Fruit fly (Drosophila melanogaster) whole organism, embryonic: Measurements from ENCODE around the gene CG43999.

Source experiments
- BtbVII ChIP-seq: fragments of 200-800 bp; sonication (Bioruptor generic); optimal IDR thresholded peaks from 3 replicates; lab custom pipeline; 2017; ENCODE audit warnings: missing biosample characterization, mild to moderate bottlenecking, missing genetic modification characterization
- Bteb2 ChIP-seq: fragments of 200-800 bp; sonication (Bioruptor generic); optimal IDR thresholded peaks from 2 replicates; lab custom pipeline; 2016; ENCODE audit warnings: missing biosample characterization, missing genetic modification characterization
- CG10147 ChIP-seq: fragments of 200-800 bp; sonication (Bioruptor generic); optimal IDR thresholded peaks from 2 replicates; lab custom pipeline; 2019; ENCODE audit warnings: missing biosample characterization, mild to moderate bottlenecking, missing genetic modification characterization, moderate library complexity
- CG1024 ChIP-seq: fragments of 200-800 bp; sonication (Bioruptor generic); IDR thresholded peaks from 2 replicates; pipeline ENCODE4 v1.3.6; 2022; ENCODE audit warnings: missing biosample characterization, missing genetic modification characterization
- CG11247 ChIP-seq: fragments of 200-800 bp; sonication (Bioruptor generic); IDR thresholded peaks from 2 replicates; pipeline ENCODE4 v1.3.6; 2022; ENCODE audit warnings: missing biosample characterization, missing genetic modification characterization
- CG12236 ChIP-seq: fragments of 200-800 bp; sonication (Bioruptor generic); optimal IDR thresholded peaks from 2 replicates; lab custom pipeline; 2016; ENCODE audit warnings: missing biosample characterization, missing genetic modification characterization
- CG13424 ChIP-seq: fragments of 200-800 bp; sonication (Bioruptor generic); optimal IDR thresholded peaks from 2 replicates; lab custom pipeline; 2019; ENCODE audit warnings: missing biosample characterization, mild to moderate bottlenecking, missing genetic modification characterization, moderate library complexity
- CG13775 ChIP-seq: fragments of 200-800 bp; sonication (Bioruptor generic); optimal IDR thresholded peaks from 3 replicates; lab custom pipeline; 2017; ENCODE audit warnings: missing biosample characterization, mild to moderate bottlenecking, missing genetic modification characterization
- CG1792 ChIP-seq: fragments of 200-800 bp; sonication (Bioruptor generic); optimal IDR thresholded peaks from 2 replicates; lab custom pipeline; 2016; ENCODE audit warnings: missing biosample characterization, missing genetic modification characterization
- CG18599 ChIP-seq: fragments of 200-800 bp; sonication (Bioruptor generic); optimal IDR thresholded peaks from 3 replicates; lab custom pipeline; 2017; ENCODE audit warnings: missing biosample characterization, missing genetic modification characterization, mild to moderate bottlenecking, moderate library complexity, missing genetic modification reagents
- CG18619 ChIP-seq: fragments of 200-800 bp; sonication (Bioruptor generic); optimal IDR thresholded peaks from 3 replicates; lab custom pipeline; 2017; ENCODE audit warnings: missing biosample characterization, mild to moderate bottlenecking, missing genetic modification characterization
- CG32532 ChIP-seq: fragments of 200-800 bp; sonication (Bioruptor generic); IDR thresholded peaks from 2 replicates; pipeline ENCODE4 v1.3.6; 2022; ENCODE audit warnings: missing biosample characterization, missing genetic modification characterization
- CG33557 ChIP-seq: fragments of 200-800 bp; sonication (Bioruptor generic); optimal IDR thresholded peaks from 2 replicates; lab custom pipeline; 2019; ENCODE audit warnings: missing biosample characterization, mild to moderate bottlenecking, missing genetic modification characterization, moderate library complexity
- CG5245 ChIP-seq: fragments of 200-800 bp; sonication (Bioruptor generic); optimal IDR thresholded peaks from 3 replicates; lab custom pipeline; 2016; ENCODE audit warnings: missing biosample characterization, missing genetic modification characterization
- CG6689 ChIP-seq: fragments of 200-800 bp; sonication (Bioruptor generic); IDR thresholded peaks from 2 replicates; pipeline ENCODE4 v1.3.6; 2022; ENCODE audit warnings: missing biosample characterization, missing genetic modification characterization
- CG6765 ChIP-seq: fragments of 200-800 bp; sonication (Bioruptor generic); optimal IDR thresholded peaks from 3 replicates; lab custom pipeline; 2017; ENCODE audit warnings: missing biosample characterization, mild to moderate bottlenecking, missing genetic modification characterization
- CG7372 ChIP-seq: fragments of 200-800 bp; sonication (Bioruptor generic); IDR thresholded peaks from 2 replicates; pipeline ENCODE4 v1.3.6; 2022; ENCODE audit warnings: missing biosample characterization, missing genetic modification characterization
- CG7839 ChIP-seq: fragments of 200-800 bp; sonication (Bioruptor generic); optimal IDR thresholded peaks from 3 replicates; lab custom pipeline; 2018; ENCODE audit warnings: missing biosample characterization, mild to moderate bottlenecking, missing genetic modification characterization, moderate library complexity
- CG9797 ChIP-seq: fragments of 200-800 bp; sonication (Bioruptor generic); optimal IDR thresholded peaks from 3 replicates; lab custom pipeline; 2018; ENCODE audit warnings: missing biosample characterization, mild to moderate bottlenecking, missing genetic modification characterization
- CrebB ChIP-seq: fragments of 200-800 bp; sonication (Bioruptor generic); optimal IDR thresholded peaks from 3 replicates; lab custom pipeline; 2018; ENCODE audit warnings: missing biosample characterization, mild to moderate bottlenecking, missing genetic modification characterization
- Dfd ChIP-seq, 2 experiments: fragments of >200 bp; optimal IDR thresholded peaks; 2 replicates each; lab custom pipeline; 2017; ENCODE audit warnings: missing biosample characterization in 2 of 2, missing genetic modification characterization in 2 of 2
- HHEX ChIP-seq: fragments of 200-800 bp; sonication (Bioruptor generic); optimal IDR thresholded peaks from 3 replicates; lab custom pipeline; 2017; ENCODE audit warnings: missing biosample characterization, mild to moderate bottlenecking, missing genetic modification characterization, missing genetic modification reagents
- Hr3 ChIP-seq: fragments of 200-800 bp; sonication (Bioruptor generic); optimal IDR thresholded peaks from 3 replicates; lab custom pipeline; 2016; ENCODE audit warnings: missing biosample characterization, missing genetic modification characterization
- Hr51 ChIP-seq, 2 experiments: fragments of 200-800 bp; sonication (Bioruptor generic); optimal IDR thresholded peaks; 2 replicates in 1 of 2; 3 replicates in 1 of 2; lab custom pipeline; 2016 to 2018; ENCODE audit warnings: missing biosample characterization in 2 of 2, missing genetic modification characterization in 2 of 2, mild to moderate bottlenecking in 1 of 2, moderate library complexity in 1 of 2
- Hr78 ChIP-seq, 2 experiments: fragments of 200-800 bp in 1 of 2; fragments of >200 bp in 1 of 2; sonication (Bioruptor generic) in 1 of 2; optimal IDR thresholded peaks; 2 replicates each; lab custom pipeline; 2017 to 2019; ENCODE audit warnings: missing biosample characterization in 2 of 2, missing genetic modification characterization in 2 of 2, mild to moderate bottlenecking in 1 of 2, moderate library complexity in 1 of 2
- Lhr ChIP-seq: fragments of 200-800 bp; sonication (Bioruptor generic); optimal IDR thresholded peaks from 3 replicates; lab custom pipeline; 2017; ENCODE audit warnings: mild to moderate bottlenecking, missing biosample characterization, missing genetic modification reagents, missing genetic modification characterization
- Lim3 ChIP-seq: fragments of 200-800 bp; sonication (Bioruptor generic); IDR thresholded peaks from 2 replicates; pipeline ENCODE4 v1.3.6; 2022; ENCODE audit warnings: missing biosample characterization, missing genetic modification characterization
- Mad ChIP-seq: fragments of 200-800 bp; sonication (Bioruptor generic); optimal IDR thresholded peaks from 2 replicates; lab custom pipeline; 2016; ENCODE audit warnings: missing biosample characterization, missing genetic modification characterization
- Meics ChIP-seq: fragments of 200-800 bp; sonication (Bioruptor generic); optimal IDR thresholded peaks from 2 replicates; lab custom pipeline; 2017; ENCODE audit warnings: missing biosample characterization, mild to moderate bottlenecking, missing genetic modification characterization
- Optix ChIP-seq: fragments of 200-800 bp; sonication (Bioruptor generic); IDR thresholded peaks from 3 replicates; pipeline ENCODE4 v1.3.6; 2022; ENCODE audit warnings: missing biosample characterization, missing genetic modification characterization
- Scr ChIP-seq: fragments of 200-800 bp; sonication (Bioruptor generic); IDR thresholded peaks from 2 replicates; pipeline ENCODE4 v1.3.6; 2022; ENCODE audit warnings: missing biosample characterization, missing genetic modification characterization; ENCODE audit not compliant: partially characterized antibody
- Sox100B ChIP-seq: fragments of 200-800 bp; sonication (Bioruptor generic); optimal IDR thresholded peaks from 3 replicates; lab custom pipeline; 2018; ENCODE audit warnings: missing biosample characterization, mild to moderate bottlenecking, missing genetic modification characterization
- Sox102F ChIP-seq: fragments of 200-800 bp; sonication (Bioruptor generic); optimal IDR thresholded peaks from 2 replicates; lab custom pipeline; 2018; ENCODE audit warnings: missing biosample characterization, mild to moderate bottlenecking, missing genetic modification characterization, moderate library complexity
- Sry-δ ChIP-seq: fragments of 200-800 bp; sonication (Bioruptor generic); optimal IDR thresholded peaks from 2 replicates; lab custom pipeline; 2016; ENCODE audit warnings: missing biosample characterization, missing genetic modification characterization
- Trl ChIP-seq, 3 experiments: fragments of >200 bp in 2 of 3; fragments of 200-800 bp in 1 of 3; sonication (Bioruptor generic) in 1 of 3; optimal IDR thresholded peaks; 2 replicates in 1 of 3; 3 replicates in 2 of 3; lab custom pipeline; 2016 to 2017; ENCODE audit warnings: missing biosample characterization in 1 of 3, missing genetic modification characterization in 1 of 3
- cas ChIP-seq: fragments of 200-800 bp; sonication (Bioruptor generic); IDR thresholded peaks from 2 replicates; pipeline ENCODE4 v1.3.6; 2022; ENCODE audit warnings: missing biosample characterization, missing genetic modification characterization
- caup ChIP-seq: fragments of 200-800 bp; sonication (Bioruptor generic); optimal IDR thresholded peaks from 3 replicates; lab custom pipeline; 2017; ENCODE audit warnings: missing biosample characterization, mild to moderate bottlenecking, missing genetic modification characterization, moderate library complexity; ENCODE audit not compliant: severe bottlenecking
- insv ChIP-seq, 2 experiments: fragments of 200-800 bp; sonication (Bioruptor generic); optimal IDR thresholded peaks; 3 replicates each; lab custom pipeline; 2016 to 2018; ENCODE audit warnings: missing biosample characterization in 2 of 2, missing genetic modification characterization in 2 of 2
- kah ChIP-seq: fragments of 200-800 bp; sonication (Bioruptor generic); optimal IDR thresholded peaks from 2 replicates; lab custom pipeline; 2018; ENCODE audit warnings: missing biosample characterization, mild to moderate bottlenecking, missing genetic modification characterization
- nerfin-2 ChIP-seq: fragments of 200-800 bp; sonication (Bioruptor generic); IDR thresholded peaks from 2 replicates; pipeline ENCODE4 v1.3.6; 2022; ENCODE audit warnings: missing biosample characterization, missing genetic modification characterization; ENCODE audit not compliant: partially characterized antibody
- oc ChIP-seq: fragments of 200-800 bp; sonication (Bioruptor generic); optimal IDR thresholded peaks from 2 replicates; lab custom pipeline; 2018; ENCODE audit warnings: missing biosample characterization, mild to moderate bottlenecking, missing genetic modification characterization, moderate library complexity
- p53 ChIP-seq: fragments of 200-800 bp; sonication (Bioruptor generic); optimal IDR thresholded peaks from 2 replicates; lab custom pipeline; 2016; ENCODE audit warnings: missing biosample characterization, missing genetic modification characterization
- repo ChIP-seq: fragments of 200-800 bp; sonication (Bioruptor generic); optimal IDR thresholded peaks from 2 replicates; lab custom pipeline; 2016; ENCODE audit warnings: missing biosample characterization, missing genetic modification characterization
- sim ChIP-seq: fragments of 200-800 bp; sonication (Bioruptor generic); IDR thresholded peaks from 2 replicates; pipeline ENCODE4 v1.3.6; 2022; ENCODE audit warnings: missing biosample characterization, missing genetic modification characterization
- sqz ChIP-seq: fragments of 200-800 bp; sonication (Bioruptor generic); optimal IDR thresholded peaks from 3 replicates; lab custom pipeline; 2018; ENCODE audit warnings: missing biosample characterization, mild to moderate bottlenecking, missing genetic modification characterization
- tna ChIP-seq: fragments of 200-800 bp; sonication (Bioruptor generic); IDR thresholded peaks from 2 replicates; pipeline ENCODE4 v1.3.6; 2022; ENCODE audit warnings: missing biosample characterization, missing genetic modification characterization; ENCODE audit not compliant: partially characterized antibody
- trem ChIP-seq: fragments of 200-800 bp; optimal IDR thresholded peaks from 3 replicates; lab custom pipeline; 2019; ENCODE audit warnings: missing biosample characterization, mild to moderate bottlenecking, missing genetic modification characterization, moderate library complexity
- twi ChIP-seq: fragments of 200-800 bp; optimal IDR thresholded peaks from 2 replicates; lab custom pipeline; 2019; ENCODE audit warnings: missing biosample characterization, mild to moderate bottlenecking, missing genetic modification characterization, moderate library complexity
- unpg ChIP-seq: fragments of 200-800 bp; sonication (Bioruptor generic); optimal IDR thresholded peaks from 3 replicates; lab custom pipeline; 2018; ENCODE audit warnings: missing biosample characterization, mild to moderate bottlenecking, missing genetic modification characterization, moderate library complexity
- yki ChIP-seq: fragments of >200 bp; optimal IDR thresholded peaks from 3 replicates; lab custom pipeline; 2018

Gene CG43999

DNA sequence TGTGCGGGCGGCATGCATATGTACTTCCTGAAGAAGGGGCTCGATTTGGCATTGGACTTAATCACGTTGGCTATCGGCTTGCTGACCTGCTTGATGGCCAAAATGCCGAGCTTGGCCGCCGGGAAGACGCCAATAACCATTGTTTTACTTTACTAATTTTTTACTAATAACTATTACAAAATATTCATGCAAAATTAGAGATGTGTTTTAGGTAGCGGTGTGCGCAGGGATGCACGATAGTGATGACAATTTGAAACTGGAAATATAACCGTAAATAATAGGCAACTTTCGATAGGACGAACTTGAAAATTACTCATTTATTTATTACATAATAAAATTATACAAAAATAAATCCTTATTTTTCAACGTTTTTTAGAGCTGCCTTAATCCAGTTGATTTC lies 1.4 kb downstream of the CG43999 start, which contains the start of gene CG13601 (continued):
- TF ChIP-seq CG18619 (GFP tag; lab: Kevin White, UChicago) (no peak), BtbVII (GFP tag; lab: Kevin White, UChicago) (no peak), CG1792 (GFP tag; lab: Kevin White, UChicago) (no peak), repo (GFP tag; lab: Kevin White, UChicago) (no peak), kah (GFP tag; lab: Kevin White, UChicago) (no peak), tna (GFP tag; lab: Robert Waterston, UW) (no peak), CG11247 (peak; percentile 52), sim (GFP tag; lab: Robert Waterston, UW) (no peak), Optix (GFP tag; lab: Robert Waterston, UW) (no peak), CG9797 (GFP tag; lab: Kevin White, UChicago) (no peak), CG6689 (no peak), Hr3 (GFP tag; lab: Kevin White, UChicago) (no peak), insv (GFP tag; optimal IDR thresholded peaks at IDR 0.05; lab: Kevin White, UChicago) (no peak), p53 (GFP tag; lab: Kevin White, UChicago) (no peak), caup (GFP tag; lab: Kevin White, UChicago) (no peak), Sox100B (no peak), Sox102F (GFP tag; lab: Kevin White, UChicago) (no peak), Hr78 (GFP tag; optimal IDR thresholded peaks at IDR 0.05; lab: Kevin White, UChicago) (no peak), CG13424 (tag; lab: Kevin White, UChicago) (peak; percentile 47), CG12236 (GFP tag; lab: Kevin White, UChicago) (no peak), CG13775 (peak; percentile 15), Dfd (GFP tag; optimal IDR thresholded peaks at IDR 0.05; lab: Kevin White, UChicago) (no peak), unpg (GFP tag; lab: Kevin White, UChicago) (peak; percentile 14), CG10147 (GFP tag; lab: Kevin White, UChicago) (no peak), CG18599 (GFP tag; lab: Kevin White, UChicago) (no peak), Lhr (GFP tag; lab: Kevin White, UChicago) (no peak), Hr51 (GFP tag; optimal IDR thresholded peaks at IDR 0.05; lab: Kevin White, UChicago) (no peak), Trl (optimal IDR thresholded peaks at IDR 0.05; lab: Kevin White, UChicago) (no peak), Trl (GFP tag; optimal IDR thresholded peaks at IDR 0.05; lab: Kevin White, UChicago) (no peak), CG33557 (no peak), Sry-δ (GFP tag; lab: Kevin White, UChicago) (peak; percentile 84), nerfin-2 (GFP tag; lab: Robert Waterston, UW) (peak; percentile 40; the same call in 1 of the 2 replicates), CG7839 (tag; lab: Kevin White, UChicago) (peak; percentile 13), Lim3 (GFP tag; lab: Robert Waterston, UW) (no peak), HHEX (GFP tag; lab: Kevin White, UChicago) (no peak), sqz (GFP tag; lab: Kevin White, UChicago) (peak; percentile 43), Mad (GFP tag; lab: Kevin White, UChicago) (no peak), trem (peak; percentile 25), CG7372 (GFP tag; lab: Robert Waterston, UW) (no peak), cas (GFP tag; lab: Robert Waterston, UW) (no peak), CG32532 (GFP tag; lab: Robert Waterston, UW) (peak; percentile 41), CG1024 (no peak), oc (tag; lab: Kevin White, UChicago) (no peak), twi (no peak), Meics (GFP tag; lab: Kevin White, UChicago) (peak; percentile 11), CG5245 (no peak), CrebB (no peak), Bteb2 (GFP tag; lab: Kevin White, UChicago) (no peak), Scr (GFP tag; lab: Robert Waterston, UW) (peak; percentile 84), CG6765 (no peak), yki (lab: Kevin White, UChicago) (no peak)
